Worm (Caenorhabditis elegans): ENCODE results near the gene C25F9.6.

ce11 chrV:19430351-19430913, 25.3 kb upstream of the C25F9.6 start:
- no peak for TF ChIP-seq nhr-77 (tag; optimal IDR thresholded peaks at IDR 0.05)
- no peak for TF ChIP-seq elt-2 (tag; optimal IDR thresholded peaks at IDR 0.05)
- no peak for TF ChIP-seq aly-2 (tag; optimal IDR thresholded peaks at IDR 0.05)
- no peak for TF ChIP-seq fos-1 (tag; optimal IDR thresholded peaks at IDR 0.05)
- no peak for TF ChIP-seq ZK546.5 (tag; optimal IDR thresholded peaks at IDR 0.05)
- TF ChIP-seq ama-1 (optimal IDR thresholded peaks at IDR 0.05), result no peak
- no peak for TF ChIP-seq unc-39 (tag; optimal IDR thresholded peaks at IDR 0.05)
- no peak for TF ChIP-seq ztf-11 (tag; optimal IDR thresholded peaks at IDR 0.05)
- no peak for TF ChIP-seq daf-12 (tag; optimal IDR thresholded peaks at IDR 0.05)
- TF ChIP-seq lin-15B (tag; optimal IDR thresholded peaks at IDR 0.05), result no peak
